Fruit fly (Drosophila melanogaster) whole organism, wandering third instar larva: Measurements from ENCODE around the gene CG10996.

Experiments used
- CG9705 ChIP-seq: fragments of 200-800 bp; sonication (Bioruptor generic); optimal IDR thresholded peaks from 2 replicates; lab custom pipeline; 2018; ENCODE audit warnings: missing biosample characterization, mild to moderate bottlenecking, missing genetic modification characterization
- CrebA ChIP-seq: fragments of 200-800 bp; sonication (Bioruptor generic); optimal IDR thresholded peaks from 2 replicates; lab custom pipeline; 2016; ENCODE audit warnings: missing biosample characterization, mild to moderate bottlenecking, missing genetic modification characterization, borderline replicate concordance
- Hr78 ChIP-seq: fragments of >200 bp; optimal IDR thresholded peaks from 2 replicates; lab custom pipeline; 2017; ENCODE audit warnings: missing biosample characterization, missing genetic modification characterization
- Jra ChIP-seq: sonication (Bioruptor generic); optimal IDR thresholded peaks from 2 replicates; lab custom pipeline; 2016; ENCODE audit warnings: missing biosample characterization, missing genetic modification characterization
- Myc ChIP-seq: fragments of >200 bp; optimal IDR thresholded peaks from 2 replicates; lab custom pipeline; 2017
- dl ChIP-seq, 2 experiments: fragments of 175-275, 200-275 bp in 1 of 2; fragments of 200-275 bp in 1 of 2; sonication (Bioruptor generic); optimal IDR thresholded peaks; lab custom pipeline; 2018; ENCODE audit warnings: mild to moderate bottlenecking in 2 of 2, missing biosample characterization in 2 of 2, missing genetic modification characterization in 2 of 2, moderate library complexity in 2 of 2; ENCODE audit not compliant: partially characterized antibody in 2 of 2, insufficient read depth in 1 of 2
- dsf ChIP-seq: sonication (Bioruptor generic); optimal IDR thresholded peaks from 2 replicates; lab custom pipeline; 2016; ENCODE audit warnings: missing biosample characterization, missing genetic modification characterization, borderline replicate concordance
- foxo ChIP-seq, 2 experiments: fragments of 200-800 bp; sonication (Bioruptor generic); optimal IDR thresholded peaks; 2 replicates in 1 of 2; 3 replicates in 1 of 2; lab custom pipeline; 2016 to 2017; ENCODE audit warnings: missing biosample characterization in 2 of 2, missing genetic modification characterization in 2 of 2
- fru ChIP-seq: fragments of 200-800 bp; sonication (Bioruptor generic); optimal IDR thresholded peaks from 3 replicates; lab custom pipeline; 2016; ENCODE audit warnings: missing biosample characterization, mild to moderate bottlenecking, missing genetic modification characterization
- h ChIP-seq: fragments of 200-800 bp; sonication (Bioruptor generic); optimal IDR thresholded peaks from 3 replicates; lab custom pipeline; 2016; ENCODE audit warnings: missing biosample characterization, mild to moderate bottlenecking, missing genetic modification characterization
- psq ChIP-seq: fragments of 200-800 bp; sonication (Bioruptor generic); optimal IDR thresholded peaks from 3 replicates; lab custom pipeline; 2017; ENCODE audit warnings: missing biosample characterization, mild to moderate bottlenecking, missing genetic modification characterization, moderate library complexity
- rgr ChIP-seq: fragments of 200-800 bp; sonication (Bioruptor generic); optimal IDR thresholded peaks from 3 replicates; lab custom pipeline; 2016; ENCODE audit warnings: missing biosample characterization, mild to moderate bottlenecking, missing genetic modification characterization
- usp ChIP-seq: fragments of >200 bp; optimal IDR thresholded peaks from 2 replicates; lab custom pipeline; 2017; ENCODE audit warnings: missing biosample characterization, missing genetic modification characterization

DNA sequence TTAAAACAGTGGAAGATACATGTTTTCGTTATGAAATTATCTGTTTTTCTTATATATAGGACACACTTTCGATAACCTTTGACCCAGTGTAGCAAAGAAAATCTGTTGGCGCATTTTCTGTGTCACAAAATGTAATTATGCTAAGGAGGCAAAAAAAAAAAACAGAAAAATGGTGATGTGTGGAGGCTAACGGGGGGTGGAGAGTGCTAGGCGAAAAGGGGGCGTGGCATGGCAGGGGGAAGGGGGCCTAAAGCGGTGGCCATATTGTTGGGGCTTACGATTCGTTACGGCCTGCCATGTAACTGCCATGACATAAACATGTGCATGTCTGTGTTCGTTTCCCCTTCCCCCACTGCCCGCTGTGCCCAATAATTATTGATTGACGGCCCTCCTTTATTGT lies 32.2 kb downstream of the CG10996 start:
- TF ChIP-seq fru (GFP tag; lab: Kevin White, UChicago) = no peak
- TF ChIP-seq foxo (GFP tag; optimal IDR thresholded peaks at IDR 0.05; lab: Kevin White, UChicago) = no peak
- no peak for TF ChIP-seq Hr78 (GFP tag; lab: Kevin White, UChicago)
- TF ChIP-seq psq = no peak
- no peak for TF ChIP-seq CG9705 (GFP tag; lab: Kevin White, UChicago)
- no peak for TF ChIP-seq dsf (GFP tag; lab: Kevin White, UChicago)
- no peak for TF ChIP-seq usp (GFP tag; lab: Kevin White, UChicago)
- no peak for TF ChIP-seq dl (GFP tag; optimal IDR thresholded peaks at IDR 0.05; lab: Kevin White, UChicago; ENCODE audit: insufficient read depth in 1 of 2, partially characterized antibody in 2 of 2)
- TF ChIP-seq Myc (lab: Kevin White, UChicago) = no peak
- no peak for TF ChIP-seq rgr
- TF ChIP-seq Jra (GFP tag; lab: Kevin White, UChicago) = no peak
- TF ChIP-seq h = no peak
- TF ChIP-seq CrebA (GFP tag; lab: Kevin White, UChicago) = no peak
